Fruit fly (Drosophila melanogaster): Measurements from ENCODE around the gene car.
A peak's percentile ranks its signal among the peaks of the same experiment; 100 is the strongest.

car gene

DNA sequence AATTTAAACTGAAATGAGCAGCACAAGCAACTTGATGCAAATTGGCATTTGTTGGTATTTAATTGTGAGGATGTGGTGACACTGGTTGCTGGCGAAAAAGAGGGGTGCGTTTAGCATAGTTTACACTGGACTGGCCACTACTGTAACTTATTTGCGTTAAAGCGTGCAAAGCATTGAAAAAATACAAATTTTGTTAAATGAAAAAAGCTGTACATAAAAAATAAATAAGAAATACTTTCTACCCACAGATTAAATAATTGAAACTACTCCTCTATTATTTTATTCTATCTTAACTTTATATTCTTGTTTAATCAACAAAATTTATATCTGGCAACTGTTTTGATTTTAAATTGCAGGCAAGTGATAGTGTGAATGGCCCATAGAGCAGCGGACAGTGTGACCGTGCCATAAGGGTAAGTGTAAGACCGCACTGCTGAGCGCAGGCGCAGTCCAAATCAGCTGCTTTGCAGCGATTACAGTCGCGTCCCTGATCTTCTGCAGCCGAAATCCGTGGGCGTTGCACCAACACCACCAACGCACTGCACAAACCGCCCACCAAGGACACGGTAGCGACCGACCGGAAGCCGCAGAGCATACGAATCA lies at the start of gene car, which contains the start of gene Grip84:
TSS of gene car (plus strand) at position 306 of the 603 bp plus-strand sequence.
TSS of gene Grip84 (minus strand) at position 51 of the 603 bp plus-strand sequence.
- TF ChIP-seq Abd-B (GFP tag; optimal IDR thresholded peaks at IDR 0.05): no peak
- no peak for TF ChIP-seq OdsH (GFP tag; optimal IDR thresholded peaks at IDR 0.05)
- TF ChIP-seq dsf (GFP tag; optimal IDR thresholded peaks at IDR 0.05; ENCODE audit: borderline replicate concordance): no peak
- no peak for TF ChIP-seq Myc (optimal IDR thresholded peaks at IDR 0.05)
- TF ChIP-seq N (GFP tag; optimal IDR thresholded peaks at IDR 0.05): peak; percentile 64
- TF ChIP-seq sv (GFP tag; optimal IDR thresholded peaks at IDR 0.05): peak; percentile 58
- no peak for TF ChIP-seq tai (GFP tag; optimal IDR thresholded peaks at IDR 0.05)
- no peak for TF ChIP-seq Jra (GFP tag; optimal IDR thresholded peaks at IDR 0.05)
- TF ChIP-seq Hr83 (GFP tag; optimal IDR thresholded peaks at IDR 0.05; ENCODE audit: poor library complexity, severe bottlenecking): no peak
- no peak for TF ChIP-seq usp (GFP tag; optimal IDR thresholded peaks at IDR 0.05)
- no peak for TF ChIP-seq h (GFP tag; optimal IDR thresholded peaks at IDR 0.05)
- TF ChIP-seq Hnf4 (GFP tag; optimal IDR thresholded peaks at IDR 0.05): no peak
- TF ChIP-seq lola (GFP tag; optimal IDR thresholded peaks at IDR 0.05): no peak
- no peak for TF ChIP-seq pan (optimal IDR thresholded peaks at IDR 0.05)
- TF ChIP-seq CrebA (GFP tag; optimal IDR thresholded peaks at IDR 0.05; ENCODE audit: borderline replicate concordance): no peak
- no peak for TF ChIP-seq dl (GFP tag; optimal IDR thresholded peaks at IDR 0.05; ENCODE audit: insufficient read depth in 1 of 2, partially characterized antibody in 2 of 2)
- TF ChIP-seq Vsx2 (GFP tag; optimal IDR thresholded peaks at IDR 0.05; ENCODE audit: partially characterized antibody): no peak
- TF ChIP-seq Mio (GFP tag; optimal IDR thresholded peaks at IDR 0.05): no peak
- TF ChIP-seq Rel (GFP tag; optimal IDR thresholded peaks at IDR 0.05): no peak
- TF ChIP-seq Rel (tag; optimal IDR thresholded peaks at IDR 0.05): no peak
- peak; percentile 48 for TF ChIP-seq psq (GFP tag; optimal IDR thresholded peaks at IDR 0.05)
- peak; percentile 66 for TF ChIP-seq HLH106 (tag; optimal IDR thresholded peaks at IDR 0.05)
- TF ChIP-seq CG9705 (GFP tag; optimal IDR thresholded peaks at IDR 0.05): peak; percentile 37
- no peak for TF ChIP-seq woc (GFP tag; optimal IDR thresholded peaks at IDR 0.05)
- TF ChIP-seq rgr (GFP tag; optimal IDR thresholded peaks at IDR 0.05): no peak
- no peak for TF ChIP-seq Dfd (GFP tag; optimal IDR thresholded peaks at IDR 0.05)
- TF ChIP-seq fru (GFP tag; optimal IDR thresholded peaks at IDR 0.05): peak; percentile 53
- TF ChIP-seq br (GFP tag; optimal IDR thresholded peaks at IDR 0.05): no peak
- no peak for TF ChIP-seq Dif (GFP tag; optimal IDR thresholded peaks at IDR 0.05; ENCODE audit: partially characterized antibody)
- peak; percentile 32 for TF ChIP-seq ey (GFP tag; optimal IDR thresholded peaks at IDR 0.05)
- no peak for TF ChIP-seq jim (GFP tag; optimal IDR thresholded peaks at IDR 0.05)

DNA sequence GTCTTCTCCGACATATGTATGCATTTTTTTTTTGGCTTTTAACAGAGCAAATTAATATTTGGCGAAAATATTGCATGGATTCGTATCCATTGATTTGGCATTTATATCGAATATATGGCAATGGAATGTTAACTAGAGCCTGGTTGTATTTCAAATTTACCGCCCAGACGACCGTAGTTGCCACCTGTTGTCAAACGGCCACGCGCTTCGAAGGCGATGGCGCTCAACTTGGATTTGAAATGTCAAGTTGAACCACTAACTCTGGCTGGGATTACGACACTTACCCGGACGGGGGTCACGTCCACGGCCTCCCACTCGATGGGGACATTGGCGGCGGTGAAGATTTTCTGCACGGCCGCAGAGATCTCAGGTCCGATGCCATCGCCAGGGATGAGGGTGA lies 45.4 kb upstream of the car start:
- TF ChIP-seq CrebA (GFP tag; optimal IDR thresholded peaks at IDR 0.05; ENCODE audit: borderline replicate concordance) (no peak), Hnf4 (GFP tag; optimal IDR thresholded peaks at IDR 0.05) (no peak), Vsx2 (GFP tag; optimal IDR thresholded peaks at IDR 0.05; ENCODE audit: partially characterized antibody) (no peak), Hr83 (GFP tag; optimal IDR thresholded peaks at IDR 0.05; ENCODE audit: poor library complexity, severe bottlenecking) (no peak), GATAd (GFP tag; optimal IDR thresholded peaks at IDR 0.05) (no peak), h (GFP tag; optimal IDR thresholded peaks at IDR 0.05) (no peak), usp (GFP tag; optimal IDR thresholded peaks at IDR 0.05) (no peak), dsf (GFP tag; optimal IDR thresholded peaks at IDR 0.05; ENCODE audit: borderline replicate concordance) (no peak), OdsH (GFP tag; optimal IDR thresholded peaks at IDR 0.05) (no peak), psq (GFP tag; optimal IDR thresholded peaks at IDR 0.05) (no peak), jim (GFP tag; optimal IDR thresholded peaks at IDR 0.05) (no peak)

DNA sequence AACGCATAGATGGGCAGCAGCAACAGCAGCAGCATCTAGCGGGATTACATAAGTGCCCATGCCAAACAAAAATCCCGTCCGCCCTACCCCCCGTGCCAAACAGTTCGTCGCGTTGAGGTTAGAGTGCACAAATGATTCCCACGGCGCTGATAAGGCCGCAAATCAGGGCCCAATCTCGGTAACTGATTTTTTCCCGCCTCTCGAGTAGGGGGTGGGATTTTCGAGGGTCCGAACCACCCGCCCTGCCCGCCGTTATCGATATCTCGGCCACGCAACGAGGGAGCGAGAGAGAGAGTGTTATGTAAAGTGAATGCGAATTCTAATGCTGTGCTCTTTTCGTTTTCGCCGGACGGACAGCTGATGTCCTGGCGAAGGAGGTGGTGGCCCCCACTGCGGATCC lies 44.9 kb upstream of the car start:
- no peak for TF ChIP-seq Hr78 (GFP tag; optimal IDR thresholded peaks at IDR 0.05)
- TF ChIP-seq fru (GFP tag; optimal IDR thresholded peaks at IDR 0.05): no peak
- no peak for TF ChIP-seq dmrt93B (GFP tag; optimal IDR thresholded peaks at IDR 0.05)
- no peak for TF ChIP-seq rgr (GFP tag; optimal IDR thresholded peaks at IDR 0.05)
- no peak for TF ChIP-seq Dfd (GFP tag; optimal IDR thresholded peaks at IDR 0.05)
- no peak for TF ChIP-seq psq (GFP tag; optimal IDR thresholded peaks at IDR 0.05)
- TF ChIP-seq sage (GFP tag; optimal IDR thresholded peaks at IDR 0.05): no peak
- no peak for TF ChIP-seq Vsx2 (GFP tag; optimal IDR thresholded peaks at IDR 0.05; ENCODE audit: partially characterized antibody)
- TF ChIP-seq Hr83 (GFP tag; optimal IDR thresholded peaks at IDR 0.05; ENCODE audit: poor library complexity, severe bottlenecking): no peak

Measured in whole organism, wandering third instar larva.